Worm (Caenorhabditis elegans) whole organism, late embryonic: Measurements from ENCODE around the gene tbx-37.

Source experiments
- C38D4.7 ChIP-seq: fragments of 200-800 bp; sonication (Bioruptor generic); optimal IDR thresholded peaks from 2 replicates; lab custom pipeline; 2018; ENCODE audit warnings: mild to moderate bottlenecking, missing genetic modification characterization, moderate library complexity, missing compliant biosample characterization
- F13H6.1 ChIP-seq: sonication (generic microtip); optimal IDR thresholded peaks from 2 replicates; lab custom pipeline; 2016; ENCODE audit warnings: missing genetic modification characterization, missing compliant biosample characterization
- K02D7.2 ChIP-seq: sonication (generic microtip); optimal IDR thresholded peaks from 2 replicates; lab custom pipeline; 2017; ENCODE audit warnings: mild to moderate bottlenecking, missing genetic modification characterization, missing compliant biosample characterization
- T23F11.4 ChIP-seq: fragments of 200-800 bp; sonication (Bioruptor generic); optimal IDR thresholded peaks from 2 replicates; lab custom pipeline; 2018; ENCODE audit warnings: mild to moderate bottlenecking, missing genetic modification characterization, missing compliant biosample characterization
- ceh-18 ChIP-seq: sonication (generic microtip); optimal IDR thresholded peaks from 2 replicates; lab custom pipeline; 2016; ENCODE audit warnings: missing genetic modification characterization, missing compliant biosample characterization
- ceh-19 ChIP-seq: fragments of 200-800 bp; sonication (Bioruptor generic); optimal IDR thresholded peaks from 2 replicates; lab custom pipeline; 2018; ENCODE audit warnings: mild to moderate bottlenecking, missing genetic modification characterization, missing compliant biosample characterization
- ceh-2 ChIP-seq: sonication (generic microtip); optimal IDR thresholded peaks from 2 replicates; lab custom pipeline; 2016; ENCODE audit warnings: missing genotype, missing genetic modification characterization, missing compliant biosample characterization
- ceh-22 ChIP-seq: sonication (generic microtip); optimal IDR thresholded peaks from 2 replicates; lab custom pipeline; 2017; ENCODE audit warnings: missing biosample characterization, missing genetic modification characterization
- ceh-24 ChIP-seq: sonication (generic microtip); optimal IDR thresholded peaks from 2 replicates; lab custom pipeline; 2016; ENCODE audit warnings: mild to moderate bottlenecking, missing genetic modification characterization, missing compliant biosample characterization
- ceh-30 ChIP-seq: fragments of 150-350 bp; optimal IDR thresholded peaks from 2 replicates; lab custom pipeline; 2014; ENCODE audit warnings: missing biosample characterization, missing genetic modification characterization
- ceh-31 ChIP-seq: sonication (generic microtip); optimal IDR thresholded peaks from 2 replicates; lab custom pipeline; 2016; ENCODE audit warnings: missing genetic modification characterization, missing compliant biosample characterization
- ceh-34 ChIP-seq: sonication (generic microtip); optimal IDR thresholded peaks from 2 replicates; lab custom pipeline; 2016; ENCODE audit warnings: mild to moderate bottlenecking, missing genetic modification characterization, missing compliant biosample characterization
- ceh-48 ChIP-seq: sonication (generic microtip); optimal IDR thresholded peaks from 2 replicates; lab custom pipeline; 2016; ENCODE audit warnings: missing genetic modification characterization, inconsistent platforms, missing compliant biosample characterization
- ceh-9 ChIP-seq: sonication (generic microtip); optimal IDR thresholded peaks from 2 replicates; lab custom pipeline; 2016; ENCODE audit warnings: mild to moderate bottlenecking, missing genetic modification characterization, inconsistent platforms, missing compliant biosample characterization
- che-1 ChIP-seq: sonication (generic microtip); optimal IDR thresholded peaks from 2 replicates; lab custom pipeline; 2016; ENCODE audit warnings: mild to moderate bottlenecking, missing genetic modification characterization, missing compliant biosample characterization
- ets-4 ChIP-seq: sonication (generic microtip); optimal IDR thresholded peaks from 2 replicates; lab custom pipeline; 2016; ENCODE audit warnings: missing genetic modification characterization, missing compliant biosample characterization
- eyg-1 ChIP-seq: sonication (generic microtip); optimal IDR thresholded peaks from 2 replicates; lab custom pipeline; 2016; ENCODE audit warnings: missing genotype, missing genetic modification characterization, missing compliant biosample characterization
- fkh-6 ChIP-seq: sonication (generic microtip); optimal IDR thresholded peaks from 2 replicates; lab custom pipeline; 2016; ENCODE audit warnings: missing genetic modification characterization, missing compliant biosample characterization
- hlh-13 ChIP-seq: fragments of 200-800 bp; sonication (Bioruptor generic); optimal IDR thresholded peaks from 2 replicates; lab custom pipeline; 2018; ENCODE audit warnings: mild to moderate bottlenecking, missing genetic modification characterization, missing compliant biosample characterization
- hlh-15 ChIP-seq: sonication (generic microtip); optimal IDR thresholded peaks from 2 replicates; lab custom pipeline; 2016; ENCODE audit warnings: missing genetic modification characterization, missing compliant biosample characterization
- hlh-30 ChIP-seq: sonication (generic microtip); optimal IDR thresholded peaks from 2 replicates; lab custom pipeline; 2017; ENCODE audit warnings: antibody characterized with exemption, missing genetic modification characterization, missing compliant biosample characterization; ENCODE audit not compliant: insufficient read depth
- lin-11 ChIP-seq: fragments of 200-800 bp; sonication (Bioruptor generic); optimal IDR thresholded peaks from 2 replicates; lab custom pipeline; 2018; ENCODE audit warnings: mild to moderate bottlenecking, missing genetic modification characterization, missing compliant biosample characterization
- nhr-11 ChIP-seq: fragments of 150-350 bp; optimal IDR thresholded peaks from 2 replicates; lab custom pipeline; 2014; ENCODE audit warnings: missing biosample characterization, missing genetic modification characterization
- nhr-232 ChIP-seq: sonication (generic microtip); optimal IDR thresholded peaks from 2 replicates; lab custom pipeline; 2016; ENCODE audit warnings: missing genetic modification characterization, missing compliant biosample characterization
- npax-4 ChIP-seq: sonication (generic microtip); optimal IDR thresholded peaks from 2 replicates; lab custom pipeline; 2016; ENCODE audit warnings: missing genetic modification characterization, missing compliant biosample characterization
- odd-2 ChIP-seq: sonication (generic microtip); optimal IDR thresholded peaks from 2 replicates; lab custom pipeline; 2017; ENCODE audit warnings: antibody characterized with exemption, mild to moderate bottlenecking, missing genetic modification characterization, missing compliant biosample characterization
- pag-3 ChIP-seq: sonication (generic microtip); optimal IDR thresholded peaks from 2 replicates; lab custom pipeline; 2016; ENCODE audit warnings: missing compliant biosample characterization, missing genetic modification characterization, borderline replicate concordance
- pat-9 ChIP-seq: fragments of 200-800 bp; sonication (Bioruptor generic); optimal IDR thresholded peaks from 2 replicates; lab custom pipeline; 2018; ENCODE audit warnings: mild to moderate bottlenecking, missing genetic modification characterization, moderate library complexity, missing compliant biosample characterization
- pax-1 ChIP-seq: fragments of 150-350 bp; optimal IDR thresholded peaks from 2 replicates; lab custom pipeline; 2014; ENCODE audit warnings: missing biosample characterization, missing genetic modification characterization
- pha-4 ChIP-seq: fragments of 150-350 bp; optimal IDR thresholded peaks from 2 replicates; lab custom pipeline; 2018; ENCODE audit warnings: missing biosample characterization, missing genetic modification reagents, missing genetic modification characterization
- pqm-1 ChIP-seq: sonication (generic microtip); optimal IDR thresholded peaks from 2 replicates; lab custom pipeline; 2016; ENCODE audit warnings: missing genetic modification characterization, missing compliant biosample characterization
- pros-1 ChIP-seq: fragments of 150-350 bp; optimal IDR thresholded peaks from 2 replicates; lab custom pipeline; 2014; ENCODE audit warnings: missing biosample characterization, missing genetic modification reagents, missing genetic modification characterization
- syd-9 ChIP-seq: sonication (generic microtip); optimal IDR thresholded peaks from 2 replicates; lab custom pipeline; 2016; ENCODE audit warnings: mild to moderate bottlenecking, missing genetic modification characterization, moderate library complexity, missing compliant biosample characterization
- tbx-7 ChIP-seq: sonication (generic microtip); optimal IDR thresholded peaks from 2 replicates; lab custom pipeline; 2016; ENCODE audit warnings: missing genotype, missing genetic modification characterization, missing compliant biosample characterization
- unc-42 ChIP-seq: sonication (generic microtip); optimal IDR thresholded peaks from 2 replicates; lab custom pipeline; 2016; ENCODE audit warnings: missing genotype, missing genetic modification characterization, missing compliant biosample characterization
- zip-5 ChIP-seq: sonication (generic microtip); optimal IDR thresholded peaks from 2 replicates; lab custom pipeline; 2016; ENCODE audit warnings: missing genetic modification characterization, missing compliant biosample characterization
- ztf-16 ChIP-seq: sonication (generic microtip); optimal IDR thresholded peaks from 2 replicates; lab custom pipeline; 2017; ENCODE audit warnings: missing genetic modification characterization, missing compliant biosample characterization

The tbx-37 gene

ce11 chrIII:11227025-11227424 lies at the start of gene tbx-37:
tbx-37 (minus strand) TSS chrIII:11227125.
- no peak for TF ChIP-seq ceh-2 (tag; lab: Kevin White, UChicago)
- no peak for TF ChIP-seq pat-9 (tag; lab: Kevin White, UChicago)
- TF ChIP-seq ceh-34 (tag; lab: Kevin White, UChicago) = no peak
- TF ChIP-seq syd-9 (tag; lab: Kevin White, UChicago) = no peak

DNA sequence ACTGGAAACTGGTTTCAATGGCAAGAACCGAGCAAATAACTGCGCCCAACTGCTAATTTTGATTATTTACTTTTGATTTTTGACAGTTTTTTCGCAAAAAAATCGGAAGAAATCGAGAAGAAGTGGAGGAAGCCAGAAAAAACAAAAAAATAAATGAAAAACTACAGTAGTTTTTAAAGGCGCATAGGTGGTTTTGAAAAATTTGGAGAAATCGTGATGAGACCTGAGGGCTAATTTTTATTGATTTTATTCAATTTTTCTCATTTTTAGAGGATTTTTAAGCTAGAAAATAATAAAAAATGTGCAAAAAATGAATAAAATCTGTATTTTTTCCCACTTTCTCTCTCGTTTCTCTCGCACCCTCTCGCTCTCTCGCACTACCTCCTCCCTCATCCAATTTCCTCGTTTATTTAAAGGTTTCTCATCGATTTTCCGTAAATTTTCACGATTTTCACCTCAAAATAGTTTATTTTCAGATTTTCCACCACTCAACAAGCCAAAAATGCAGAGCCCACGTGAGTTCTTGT lies 47.7 kb upstream of the tbx-37 start, which contains the start of gene Y47D3A.20:
Gene Y47D3A.20 (plus strand): TSS at position 477 of the 527 bp plus-strand sequence.
- TF ChIP-seq ztf-16 (tag; lab: Kevin White, UChicago) (no peak), npax-4 (tag; lab: Kevin White, UChicago) (no peak), ceh-24 (tag; lab: Kevin White, UChicago) (no peak), odd-2 (tag; lab: Kevin White, UChicago) (no peak), hlh-15 (tag; lab: Kevin White, UChicago) (no peak), hlh-13 (GFP tag; lab: Kevin White, UChicago) (no peak), ceh-9 (tag; lab: Kevin White, UChicago) (no peak), ceh-22 (tag; lab: Kevin White, UChicago) (no peak)

ce11 chrIII:11270795-11271194 lies 43.9 kb upstream of the tbx-37 start, which contains the start of gene obr-1:
obr-1 (minus strand) TSS chrIII:11270895.
- TF ChIP-seq ets-4 (tag; lab: Kevin White, UChicago) (no peak), ceh-19 (GFP tag; lab: Kevin White, UChicago) (no peak), F13H6.1 (no peak), npax-4 (tag; lab: Kevin White, UChicago) (no peak), pax-1 (no peak), tbx-7 (tag; lab: Kevin White, UChicago) (no peak), ztf-16 (tag; lab: Kevin White, UChicago) (no peak), pros-1 (no peak), ceh-48 (tag; lab: Kevin White, UChicago) (no peak), K02D7.2 (tag; lab: Kevin White, UChicago) (no peak), pha-4 (tag; lab: Kevin White, UChicago) (no peak), ceh-18 (no peak), fkh-6 (tag; lab: Kevin White, UChicago) (no peak), nhr-232 (no peak), lin-11 (tag; lab: Kevin White, UChicago) (no peak), T23F11.4 (GFP tag; lab: Kevin White, UChicago) (no peak), zip-5 (tag; lab: Kevin White, UChicago) (no peak), ceh-30 (tag; lab: Kevin White, UChicago) (no peak), hlh-15 (tag; lab: Kevin White, UChicago) (no peak), ceh-31 (tag; lab: Kevin White, UChicago) (no peak)

DNA sequence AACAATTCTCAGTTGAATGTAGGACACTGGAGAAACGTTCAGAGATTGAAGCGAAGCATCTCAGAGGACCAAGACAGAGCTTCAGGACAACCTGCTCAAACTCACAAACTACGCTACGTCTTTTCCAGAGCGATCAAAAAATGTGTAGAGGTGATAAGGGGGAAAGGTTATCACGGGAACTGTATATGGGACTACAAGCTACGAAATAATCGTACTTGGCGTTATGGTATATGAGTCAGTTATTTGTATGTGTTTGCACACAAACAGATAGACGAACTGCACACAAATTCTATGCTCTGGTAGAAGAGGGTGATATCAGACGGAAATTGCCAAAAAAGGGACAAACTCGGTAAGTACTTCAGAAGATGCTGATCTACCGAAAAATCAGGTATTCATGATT lies 42.3 kb upstream of the tbx-37 start:
- TF ChIP-seq pat-9 (tag; lab: Kevin White, UChicago) = no peak
- TF ChIP-seq hlh-30 (tag; lab: Kevin White, UChicago) = no peak
- no peak for TF ChIP-seq pag-3 (tag; lab: Kevin White, UChicago)
- TF ChIP-seq unc-42 (tag; lab: Kevin White, UChicago) = no peak
- TF ChIP-seq pqm-1 = no peak
- no peak for TF ChIP-seq tbx-7 (tag; lab: Kevin White, UChicago)
- TF ChIP-seq zip-5 (tag; lab: Kevin White, UChicago) = no peak

DNA sequence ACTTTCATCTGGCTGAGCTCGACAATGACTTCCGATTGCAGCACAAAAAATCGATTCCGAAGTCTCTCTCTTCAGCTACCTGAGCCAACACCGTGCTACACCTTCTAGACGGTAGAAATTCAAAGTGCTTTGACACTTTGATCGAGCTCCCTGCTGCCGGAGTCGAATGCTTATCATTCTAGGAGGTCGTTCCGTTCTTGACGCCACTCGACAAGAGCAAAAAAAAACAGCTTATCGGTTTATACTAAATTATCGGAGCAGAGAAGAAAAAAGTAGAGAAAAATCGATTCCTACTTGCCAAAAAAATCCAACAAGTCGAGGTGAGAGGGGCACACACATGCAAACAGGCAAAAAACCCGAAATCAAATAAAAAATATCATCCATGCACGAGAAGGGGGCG lies 41.6 kb upstream of the tbx-37 start:
- TF ChIP-seq eyg-1 (tag; lab: Kevin White, UChicago) = no peak
- no peak for TF ChIP-seq hlh-13 (GFP tag; lab: Kevin White, UChicago)
- no peak for TF ChIP-seq ceh-30 (tag; lab: Kevin White, UChicago)
- TF ChIP-seq pag-3 (tag; lab: Kevin White, UChicago) = no peak
- no peak for TF ChIP-seq tbx-7 (tag; lab: Kevin White, UChicago)
- no peak for TF ChIP-seq nhr-11 (tag; lab: Kevin White, UChicago)
- TF ChIP-seq pat-9 (tag; lab: Kevin White, UChicago) = no peak
- TF ChIP-seq lin-11 (tag; lab: Kevin White, UChicago) = no peak
- no peak for TF ChIP-seq che-1
- TF ChIP-seq K02D7.2 (tag; lab: Kevin White, UChicago) = no peak
- no peak for TF ChIP-seq ztf-16 (tag; lab: Kevin White, UChicago)
- no peak for TF ChIP-seq C38D4.7
- TF ChIP-seq ceh-48 (tag; lab: Kevin White, UChicago) = no peak
